Fruit fly (Drosophila melanogaster) whole organism, embryonic: ENCODE measurements around the gene Nulp1.

Source experiments
- Abd-B ChIP-seq: fragments of 200-800 bp; sonication (Bioruptor generic); optimal IDR thresholded peaks from 2 replicates; lab custom pipeline; 2018; ENCODE audit warnings: missing biosample characterization, mild to moderate bottlenecking, missing genetic modification characterization, moderate library complexity
- Asciz ChIP-seq: fragments of 200-800 bp; sonication (Bioruptor generic); optimal IDR thresholded peaks from 2 replicates; lab custom pipeline; 2017; ENCODE audit warnings: missing biosample characterization, mild to moderate bottlenecking, missing genetic modification characterization, missing genetic modification reagents
- BEAF-32 ChIP-seq: fragments of 200-800 bp; sonication (Bioruptor generic); optimal IDR thresholded peaks from 3 replicates; lab custom pipeline; 2017; ENCODE audit warnings: missing biosample characterization, missing genetic modification characterization, mild to moderate bottlenecking, moderate library complexity, missing genetic modification reagents
- CG10267 ChIP-seq: fragments of 200-800 bp; sonication (Bioruptor generic); optimal IDR thresholded peaks from 2 replicates; lab custom pipeline; 2018; ENCODE audit warnings: missing biosample characterization, mild to moderate bottlenecking, missing genetic modification characterization, moderate library complexity
- CG10959 ChIP-seq: fragments of 200-800 bp; sonication (Bioruptor generic); IDR thresholded peaks from 2 replicates; pipeline ENCODE4 v1.3.6; 2022; ENCODE audit warnings: missing biosample characterization, missing genetic modification characterization
- CG11456 ChIP-seq: fragments of 200-800 bp; sonication (Bioruptor generic); IDR thresholded peaks from 3 replicates; pipeline ENCODE4 v1.3.6; 2022; ENCODE audit warnings: missing biosample characterization, missing genetic modification characterization
- CG15073 ChIP-seq: fragments of 200-800 bp; sonication (Bioruptor generic); optimal IDR thresholded peaks from 2 replicates; lab custom pipeline; 2016; ENCODE audit warnings: missing biosample characterization, missing genetic modification characterization
- CG15269 ChIP-seq: fragments of 200-800 bp; sonication (Bioruptor generic); optimal IDR thresholded peaks from 2 replicates; lab custom pipeline; 2018; ENCODE audit warnings: missing biosample characterization, mild to moderate bottlenecking, missing genetic modification characterization, moderate library complexity
- CG18476 ChIP-seq: fragments of 200-800 bp; sonication (Bioruptor generic); optimal IDR thresholded peaks from 2 replicates; lab custom pipeline; 2016; ENCODE audit warnings: missing biosample characterization, mild to moderate bottlenecking, missing genetic modification characterization
- CG2889 ChIP-seq: fragments of 200-800 bp; sonication (Bioruptor generic); IDR thresholded peaks from 3 replicates; pipeline ENCODE4 v1.3.6; 2022; ENCODE audit warnings: missing biosample characterization, missing genetic modification characterization
- CG31224 ChIP-seq: fragments of 200-800 bp; sonication (Bioruptor generic); IDR thresholded peaks from 2 replicates; pipeline ENCODE4 v1.3.6; 2022; ENCODE audit warnings: missing biosample characterization, missing genetic modification characterization
- CG3407 ChIP-seq: fragments of 200-800 bp; sonication (Bioruptor generic); optimal IDR thresholded peaks from 2 replicates; lab custom pipeline; 2018; ENCODE audit warnings: missing biosample characterization, mild to moderate bottlenecking, missing genetic modification characterization
- CG4617 ChIP-seq: fragments of 200-800 bp; sonication (Bioruptor generic); optimal IDR thresholded peaks from 3 replicates; lab custom pipeline; 2016; ENCODE audit warnings: missing biosample characterization, missing genetic modification characterization, borderline replicate concordance
- CG8281 ChIP-seq: fragments of 200-800 bp; sonication (Bioruptor generic); optimal IDR thresholded peaks from 2 replicates; lab custom pipeline; 2018; ENCODE audit warnings: missing biosample characterization, mild to moderate bottlenecking, missing genetic modification characterization, moderate library complexity
- CG8765 ChIP-seq: fragments of 200-800 bp; sonication (Bioruptor generic); IDR thresholded peaks from 2 replicates; pipeline ENCODE4 v1.3.6; 2022; ENCODE audit warnings: missing biosample characterization, missing genetic modification characterization
- CG8944 ChIP-seq: fragments of 200-800 bp; sonication (Bioruptor generic); optimal IDR thresholded peaks from 3 replicates; lab custom pipeline; 2016; ENCODE audit warnings: missing biosample characterization, missing genetic modification characterization
- CG9609 ChIP-seq: fragments of 200-800 bp; sonication (Bioruptor generic); optimal IDR thresholded peaks from 3 replicates; lab custom pipeline; 2016; ENCODE audit warnings: missing biosample characterization, missing genetic modification characterization
- CG9727 ChIP-seq: fragments of 200-800 bp; sonication (Bioruptor generic); optimal IDR thresholded peaks from 3 replicates; lab custom pipeline; 2017; ENCODE audit warnings: missing biosample characterization, mild to moderate bottlenecking, missing genetic modification characterization
- Dek ChIP-seq: fragments of 200-800 bp; sonication (Bioruptor generic); optimal IDR thresholded peaks from 3 replicates; lab custom pipeline; 2019; ENCODE audit warnings: missing biosample characterization, mild to moderate bottlenecking, missing genetic modification characterization, moderate library complexity
- Doc2 ChIP-seq: fragments of 200-800 bp; sonication (Bioruptor generic); IDR thresholded peaks from 2 replicates; pipeline ENCODE4 v1.3.6; 2022; ENCODE audit warnings: missing biosample characterization, missing genetic modification characterization
- Dref ChIP-seq: fragments of 200-800 bp; sonication (Bioruptor generic); IDR thresholded peaks from 2 replicates; pipeline ENCODE4 v1.3.6; 2022; ENCODE audit warnings: missing biosample characterization, missing genetic modification characterization
- Drgx ChIP-seq: fragments of 200-800 bp; sonication (Bioruptor generic); IDR thresholded peaks from 2 replicates; pipeline ENCODE4 v1.3.6; 2022; ENCODE audit warnings: missing biosample characterization, missing genetic modification characterization
- Elba2 ChIP-seq: fragments of 200-800 bp; sonication (Bioruptor generic); optimal IDR thresholded peaks from 3 replicates; lab custom pipeline; 2016; ENCODE audit warnings: missing biosample characterization, missing genetic modification characterization
- HLH54F ChIP-seq: fragments of 200-800 bp; sonication (Bioruptor generic); optimal IDR thresholded peaks from 3 replicates; lab custom pipeline; 2016; ENCODE audit warnings: missing biosample characterization, missing genetic modification characterization
- Lhr ChIP-seq: fragments of 200-800 bp; sonication (Bioruptor generic); optimal IDR thresholded peaks from 3 replicates; lab custom pipeline; 2017; ENCODE audit warnings: mild to moderate bottlenecking, missing biosample characterization, missing genetic modification reagents, missing genetic modification characterization
- MBD-R2 ChIP-seq: fragments of 200-800 bp; sonication (Bioruptor generic); IDR thresholded peaks from 2 replicates; pipeline ENCODE4 v1.3.6; 2022; ENCODE audit warnings: missing biosample characterization, missing genetic modification characterization
- Rx ChIP-seq: fragments of 200-800 bp; sonication (Bioruptor generic); IDR thresholded peaks from 2 replicates; pipeline ENCODE4 v1.3.6; 2022; ENCODE audit warnings: missing biosample characterization, missing genetic modification characterization
- Spps ChIP-seq: fragments of 200-800 bp; sonication (Bioruptor generic); optimal IDR thresholded peaks from 2 replicates; lab custom pipeline; 2018; ENCODE audit warnings: missing biosample characterization, mild to moderate bottlenecking, missing genetic modification characterization
- abd-A ChIP-seq: fragments of 200-800 bp; sonication (Bioruptor generic); optimal IDR thresholded peaks from 3 replicates; lab custom pipeline; 2019; ENCODE audit warnings: missing biosample characterization, mild to moderate bottlenecking, missing genetic modification characterization, moderate library complexity
- ac ChIP-seq: fragments of 200-800 bp; sonication (Bioruptor generic); optimal IDR thresholded peaks from 3 replicates; lab custom pipeline; 2017; ENCODE audit warnings: missing biosample characterization, mild to moderate bottlenecking, missing genetic modification characterization
- amos ChIP-seq: fragments of 200-800 bp; sonication (Bioruptor generic); IDR thresholded peaks from 2 replicates; pipeline ENCODE4 v1.3.6; 2022; ENCODE audit warnings: missing biosample characterization, missing genetic modification characterization; ENCODE audit not compliant: partially characterized antibody
- ara ChIP-seq: fragments of 200-800 bp; sonication (Bioruptor generic); IDR thresholded peaks from 2 replicates; pipeline ENCODE4 v1.3.6; 2022; ENCODE audit warnings: missing biosample characterization, missing genetic modification characterization
- ato ChIP-seq: fragments of 200-800 bp; sonication (Bioruptor generic); IDR thresholded peaks from 2 replicates; pipeline ENCODE4 v1.3.6; 2022; ENCODE audit warnings: missing biosample characterization, missing genetic modification characterization; ENCODE audit not compliant: partially characterized antibody
- hkb ChIP-seq, 2 experiments: fragments of 200-800 bp in 1 of 2; fragments of >200 bp in 1 of 2; sonication (Bioruptor generic) in 1 of 2; IDR thresholded peaks in 1 of 2; optimal IDR thresholded peaks in 1 of 2; 2 replicates each; pipeline versions ENCODE4 v1.3.6 to Lab custom; 2017 to 2022; ENCODE audit warnings: missing biosample characterization in 1 of 2, missing genetic modification characterization in 1 of 2
- jing ChIP-seq: fragments of 200-800 bp; sonication (Bioruptor generic); optimal IDR thresholded peaks from 2 replicates; lab custom pipeline; 2018; ENCODE audit warnings: missing biosample characterization, mild to moderate bottlenecking, missing genetic modification characterization
- lab ChIP-seq: fragments of 200-800 bp; sonication (Bioruptor generic); optimal IDR thresholded peaks from 3 replicates; lab custom pipeline; 2017; ENCODE audit warnings: missing biosample characterization, missing genetic modification characterization, mild to moderate bottlenecking, moderate library complexity, missing genetic modification reagents
- lov ChIP-seq, 2 experiments: fragments of 200-800 bp in 1 of 2; fragments of >200 bp in 1 of 2; sonication (Bioruptor generic) in 1 of 2; IDR thresholded peaks in 1 of 2; optimal IDR thresholded peaks in 1 of 2; 2 replicates in 1 of 2; 3 replicates in 1 of 2; pipeline versions ENCODE4 v1.3.6 to Lab custom; 2017 to 2022; ENCODE audit warnings: missing biosample characterization in 1 of 2, missing genetic modification characterization in 1 of 2
- nom ChIP-seq: fragments of 200-800 bp; sonication (Bioruptor generic); optimal IDR thresholded peaks from 2 replicates; lab custom pipeline; 2017; ENCODE audit warnings: missing biosample characterization, missing genetic modification characterization, mild to moderate bottlenecking, moderate library complexity, missing genetic modification reagents
- p53 ChIP-seq: fragments of 200-800 bp; sonication (Bioruptor generic); optimal IDR thresholded peaks from 2 replicates; lab custom pipeline; 2016; ENCODE audit warnings: missing biosample characterization, missing genetic modification characterization
- pan ChIP-seq, 4 experiments: fragments of >200 bp in 3 of 4; fragments of 200-800 bp in 1 of 4; sonication (Bioruptor generic) in 1 of 4; optimal IDR thresholded peaks in 3 of 4; IDR thresholded peaks in 1 of 4; 2 replicates each; pipeline versions ENCODE4 v1.3.6 to Lab custom; 2017 to 2022; ENCODE audit warnings: missing biosample characterization in 2 of 4, missing genetic modification characterization in 2 of 4, mixed read lengths in 1 of 4
- psq ChIP-seq: fragments of 200-800 bp; sonication (Bioruptor generic); optimal IDR thresholded peaks from 2 replicates; lab custom pipeline; 2017; ENCODE audit warnings: missing biosample characterization, missing genetic modification characterization
- row ChIP-seq: fragments of 200-800 bp; sonication (Bioruptor generic); IDR thresholded peaks from 3 replicates; pipeline ENCODE4 v1.3.6; 2022; ENCODE audit warnings: missing biosample characterization, missing genetic modification characterization
- run ChIP-seq: fragments of 200-800 bp; sonication (Bioruptor generic); optimal IDR thresholded peaks from 3 replicates; lab custom pipeline; 2018; ENCODE audit warnings: missing biosample characterization, mild to moderate bottlenecking, missing genetic modification characterization
- slou ChIP-seq: fragments of 200-800 bp; sonication (Bioruptor generic); optimal IDR thresholded peaks from 3 replicates; lab custom pipeline; 2016; ENCODE audit warnings: missing biosample characterization, missing genetic modification characterization
- sob ChIP-seq: fragments of 200-800 bp; sonication (Bioruptor generic); IDR thresholded peaks from 2 replicates; pipeline ENCODE4 v1.3.6; 2022; ENCODE audit warnings: missing biosample characterization, missing genetic modification characterization
- tx ChIP-seq: fragments of 200-800 bp; sonication (Bioruptor generic); optimal IDR thresholded peaks from 2 replicates; lab custom pipeline; 2016; ENCODE audit warnings: missing biosample characterization, missing genetic modification characterization
- unpg ChIP-seq: fragments of 200-800 bp; sonication (Bioruptor generic); optimal IDR thresholded peaks from 3 replicates; lab custom pipeline; 2018; ENCODE audit warnings: missing biosample characterization, mild to moderate bottlenecking, missing genetic modification characterization, moderate library complexity
- vfl ChIP-seq: fragments of 200-800 bp; sonication (Bioruptor generic); optimal IDR thresholded peaks from 2 replicates; lab custom pipeline; 2016; ENCODE audit warnings: missing biosample characterization, missing genetic modification characterization

Gene Nulp1

dm6 chr3L:8127712-8128210 is 17.6 kb downstream of the Nulp1 start, which contains the start of the genes Cds and Uba2 (continued):
- TF ChIP-seq CG8765 (GFP tag; lab: Robert Waterston, UW) (peak; percentile 79), slou (peak; percentile 92), Spps (peak; percentile 71), Drgx (GFP tag; lab: Robert Waterston, UW) (peak; percentile 84), CG9727 (peak; percentile 91), Asciz (peak; percentile 85), run (peak; percentile 62), ac (peak; percentile 61), abd-A (tag; lab: Kevin White, UChicago) (no peak), CG15269 (tag; lab: Kevin White, UChicago) (peak; percentile 93), Lhr (GFP tag; lab: Kevin White, UChicago) (peak; percentile 83), BEAF-32 (GFP tag; lab: Kevin White, UChicago) (peak; percentile 53), ato (GFP tag; lab: Robert Waterston, UW) (peak; percentile 31; the same call in 1 of the 2 replicates), CG10267 (peak; percentile 99), lov (optimal IDR thresholded peaks at IDR 0.05; lab: Kevin White, UChicago) (no peak), lov (GFP tag; IDR thresholded peaks at IDR 0.05; lab: Robert Waterston, UW) (peak; percentile 77), pan (optimal IDR thresholded peaks at IDR 0.05; lab: Kevin White, UChicago) (no peak), pan (GFP tag; optimal IDR thresholded peaks at IDR 0.05 in 1 of 2, IDR thresholded peaks at IDR 0.05 in 1 of 2) (peak in 1 of 2 experiments; percentile 91), lab (GFP tag; lab: Kevin White, UChicago) (peak; percentile 97), HLH54F (GFP tag; lab: Kevin White, UChicago) (peak; percentile 88), ara (GFP tag; lab: Robert Waterston, UW) (peak; percentile 83; the same call in 1 of the 2 replicates), psq (GFP tag; lab: Kevin White, UChicago) (peak; percentile 84), Doc2 (GFP tag; lab: Robert Waterston, UW) (peak; percentile 60; the same call in 1 of the 2 replicates), CG8281 (tag; lab: Kevin White, UChicago) (peak; percentile 75), CG8944 (GFP tag; lab: Kevin White, UChicago) (peak; percentile 69), CG10959 (GFP tag; lab: Robert Waterston, UW) (peak; percentile 77), CG15073 (GFP tag; lab: Kevin White, UChicago) (peak; percentile 45), CG9609 (GFP tag; lab: Kevin White, UChicago) (peak; percentile 81), nom (GFP tag; lab: Kevin White, UChicago) (peak; percentile 86), CG18476 (peak; percentile 86), Elba2 (GFP tag; lab: Kevin White, UChicago) (peak; percentile 85), MBD-R2 (GFP tag; lab: Robert Waterston, UW) (peak; percentile 97), jing (GFP tag; lab: Kevin White, UChicago) (no peak), CG11456 (GFP tag; lab: Robert Waterston, UW) (peak; percentile 91), Rx (peak; percentile 87), Dek (tag; lab: Kevin White, UChicago) (peak; percentile 94), Abd-B (GFP tag; lab: Kevin White, UChicago) (peak; percentile 92), CG31224 (peak; percentile 86), Dref (peak; percentile 43; the same call in 1 of the 2 replicates), CG3407 (GFP tag; lab: Kevin White, UChicago) (peak; percentile 81), p53 (peak; percentile 40), unpg (peak; percentile 93), amos (peak; percentile 39; the same call in 1 of the 2 replicates), tx (GFP tag; lab: Kevin White, UChicago) (peak; percentile 72), CG2889 (GFP tag; lab: Robert Waterston, UW) (peak; percentile 81), sob (GFP tag; lab: Robert Waterston, UW) (peak; percentile 96), CG4617 (GFP tag; lab: Kevin White, UChicago) (peak; percentile 88), hkb (optimal IDR thresholded peaks at IDR 0.05; lab: Kevin White, UChicago) (peak; percentile 39), hkb (GFP tag; IDR thresholded peaks at IDR 0.05; lab: Robert Waterston, UW) (peak; percentile 91), row (peak; percentile 97), vfl (GFP tag; lab: Kevin White, UChicago) (peak; percentile 85)
